Fruit fly (Drosophila melanogaster) Kc167 (cell line): Measurements from ENCODE around the gene wry.

Experiments
- Myc ChIP-seq: fragments of >200 bp; optimal IDR thresholded peaks from 2 replicates; lab custom pipeline; 2017; ENCODE audit warnings: missing external identifiers
- Sin3A ChIP-seq: fragments of >200 bp; optimal IDR thresholded peaks from 2 replicates; lab custom pipeline; 2018; ENCODE audit warnings: missing external identifiers
- h ChIP-seq: fragments of >200 bp; optimal IDR thresholded peaks from 3 replicates; lab custom pipeline; 2018; ENCODE audit warnings: missing external identifiers
- insv ChIP-seq: fragments of >200 bp; optimal IDR thresholded peaks from 3 replicates; lab custom pipeline; 2018; ENCODE audit warnings: missing external identifiers
- psq ChIP-seq: fragments of >200 bp; optimal IDR thresholded peaks from 2 replicates; lab custom pipeline; 2017; ENCODE audit warnings: missing external identifiers
- ttk ChIP-seq: sonication (Bioruptor generic); optimal IDR thresholded peaks from 2 replicates; lab custom pipeline; 2017; ENCODE audit warnings: missing external identifiers

Gene wry

DNA sequence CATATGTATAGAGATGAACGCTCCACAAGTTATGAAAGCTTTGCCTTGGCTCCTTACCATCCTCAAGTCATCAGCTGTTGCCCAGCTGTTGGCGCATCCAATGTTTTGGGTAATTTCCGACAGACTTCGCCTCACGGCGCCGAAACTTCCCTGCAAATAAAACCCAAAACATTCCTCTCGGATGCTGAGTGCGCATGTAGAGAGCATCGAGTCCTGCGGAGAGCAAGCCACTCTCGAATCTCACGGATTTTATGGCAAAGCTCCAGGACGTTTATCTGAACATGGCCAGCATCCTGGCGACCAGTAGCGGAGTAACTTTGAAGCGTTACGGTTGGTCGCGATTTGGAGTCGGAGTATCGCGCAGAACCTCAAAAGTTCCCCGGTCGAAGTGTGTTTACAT, at the start of gene wry:
wry (plus strand) TSS at position 301 of the 400 bp plus-strand sequence.
- TF ChIP-seq Myc (lab: Kevin White, UChicago): no peak
- no peak for TF ChIP-seq insv
- no peak for TF ChIP-seq psq (lab: Kevin White, UChicago)
- no peak for TF ChIP-seq ttk (lab: Kevin White, UChicago)

DNA sequence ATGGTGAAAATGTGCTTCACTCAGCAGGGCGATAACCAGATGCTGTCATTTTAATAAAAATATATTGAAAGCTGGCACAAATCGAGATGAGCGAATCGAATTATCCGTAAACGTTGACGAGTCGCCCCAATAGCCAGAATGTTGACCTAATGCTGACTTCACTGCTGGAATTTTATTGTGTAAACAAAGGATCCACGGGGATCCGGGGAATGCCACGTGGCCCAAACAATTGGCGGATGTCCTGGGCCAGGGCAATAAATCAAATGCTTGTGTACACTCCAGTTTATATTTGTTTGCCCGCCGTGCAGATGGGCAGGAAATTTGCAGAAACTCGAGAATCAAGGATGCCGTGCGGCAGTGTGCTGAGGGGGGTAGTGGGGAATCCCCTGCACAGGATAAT, 48.4 kb upstream of the wry start:
- TF ChIP-seq ttk (lab: Kevin White, UChicago) (no peak), Myc (lab: Kevin White, UChicago) (no peak)

DNA sequence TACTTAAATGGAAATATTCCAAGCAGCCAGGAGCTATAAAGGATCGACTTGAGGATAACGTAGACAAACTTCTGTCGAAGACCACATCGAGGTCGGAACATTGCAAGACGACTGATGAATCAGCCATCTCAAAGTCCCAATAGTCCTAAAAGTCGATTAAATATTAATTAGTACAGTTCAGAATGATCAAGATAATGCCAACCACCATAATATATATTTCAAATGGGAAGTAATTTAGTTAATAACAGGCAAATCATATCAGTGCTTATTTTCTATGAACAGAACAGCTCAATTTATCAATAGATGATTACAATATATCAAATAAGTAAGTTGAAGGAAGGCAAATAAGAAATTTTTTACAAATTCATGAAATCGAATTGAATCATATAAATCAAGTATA, 46.1 kb upstream of the wry start, which contains the start of gene Gr22d:
Gr22d (minus strand) TSS at position 101 of the 400 bp plus-strand sequence.
- TF ChIP-seq Myc (lab: Kevin White, UChicago) (no peak), insv (no peak), Sin3A (lab: Kevin White, UChicago) (no peak), ttk (lab: Kevin White, UChicago) (no peak), psq (lab: Kevin White, UChicago) (no peak), h (lab: Kevin White, UChicago) (no peak)

DNA sequence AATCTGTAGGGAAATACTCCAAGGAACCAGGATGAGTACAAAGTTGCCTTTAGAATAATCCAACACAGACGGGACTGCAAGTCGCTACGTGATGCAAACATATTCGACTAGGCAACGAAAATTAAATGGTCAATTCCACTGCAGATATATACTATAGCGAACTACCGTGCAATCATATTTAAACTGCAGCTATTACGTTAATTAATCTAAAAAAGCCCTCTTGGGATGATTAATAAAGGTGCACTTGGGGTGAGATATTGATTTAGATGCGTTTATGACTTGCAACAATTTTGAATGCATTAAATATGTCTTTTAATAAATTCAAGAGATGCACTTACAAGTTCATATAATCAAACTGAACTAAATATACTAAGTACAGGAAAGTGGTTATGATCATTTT, 44.6 kb upstream of the wry start, which contains the start of gene Gr22c:
Gr22c (minus strand) TSS at position 101 of the 400 bp plus-strand sequence.
- no peak for TF ChIP-seq psq (lab: Kevin White, UChicago)
- no peak for TF ChIP-seq Myc (lab: Kevin White, UChicago)
- no peak for TF ChIP-seq ttk (lab: Kevin White, UChicago)
- no peak for TF ChIP-seq Sin3A (lab: Kevin White, UChicago)
- TF ChIP-seq insv: no peak
- no peak for TF ChIP-seq h (lab: Kevin White, UChicago)

DNA sequence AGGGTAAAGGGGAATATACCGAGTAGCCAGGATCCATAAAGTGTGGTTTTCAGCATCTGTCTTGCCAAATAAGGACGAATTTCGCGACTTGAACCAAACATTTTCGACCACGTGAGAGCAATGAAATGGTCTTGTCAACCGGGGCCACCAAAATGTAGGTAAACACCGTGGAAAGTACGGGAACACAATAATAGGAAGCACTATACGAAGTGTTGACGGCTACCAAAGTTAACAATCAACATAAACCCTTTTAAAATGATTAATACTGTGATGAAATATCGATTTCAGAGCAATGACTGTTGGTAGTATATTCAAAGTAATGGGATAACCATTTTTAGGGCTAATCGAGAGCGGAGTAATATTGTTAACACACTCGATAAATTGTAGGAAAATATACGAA, 43.2 kb upstream of the wry start, which contains the start of gene Gr22b:
Gr22b (minus strand) TSS at position 101 of the 400 bp plus-strand sequence.
- TF ChIP-seq Myc (lab: Kevin White, UChicago) (no peak), insv (no peak), ttk (lab: Kevin White, UChicago) (no peak), psq (lab: Kevin White, UChicago) (no peak), Sin3A (lab: Kevin White, UChicago) (no peak), h (lab: Kevin White, UChicago) (no peak)

DNA sequence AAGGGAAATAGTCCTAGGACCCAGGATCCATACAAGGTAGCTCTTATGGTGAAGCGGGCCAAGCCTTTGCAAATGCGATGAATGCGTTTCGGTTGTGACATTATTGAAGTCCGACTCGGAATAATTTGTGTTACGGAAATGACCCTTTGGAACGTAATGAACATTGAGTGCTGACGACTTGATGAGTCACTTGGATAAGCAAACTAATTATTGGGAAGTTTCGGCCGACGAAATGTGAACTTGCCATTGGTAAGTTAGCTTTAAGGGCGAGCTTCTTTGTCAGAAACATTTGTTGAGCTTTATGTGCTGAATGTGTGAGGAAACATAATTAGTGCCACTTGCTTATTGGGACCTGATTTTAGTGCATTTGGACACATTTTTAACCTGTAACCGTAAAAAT, 41.5 kb upstream of the wry start, which contains the start of gene Gr22a:
Gr22a (minus strand) TSS at position 101 of the 400 bp plus-strand sequence.
- TF ChIP-seq h (lab: Kevin White, UChicago) (no peak), psq (lab: Kevin White, UChicago) (no peak), Myc (lab: Kevin White, UChicago) (no peak), ttk (lab: Kevin White, UChicago) (no peak), Sin3A (lab: Kevin White, UChicago) (no peak), insv (no peak)

DNA sequence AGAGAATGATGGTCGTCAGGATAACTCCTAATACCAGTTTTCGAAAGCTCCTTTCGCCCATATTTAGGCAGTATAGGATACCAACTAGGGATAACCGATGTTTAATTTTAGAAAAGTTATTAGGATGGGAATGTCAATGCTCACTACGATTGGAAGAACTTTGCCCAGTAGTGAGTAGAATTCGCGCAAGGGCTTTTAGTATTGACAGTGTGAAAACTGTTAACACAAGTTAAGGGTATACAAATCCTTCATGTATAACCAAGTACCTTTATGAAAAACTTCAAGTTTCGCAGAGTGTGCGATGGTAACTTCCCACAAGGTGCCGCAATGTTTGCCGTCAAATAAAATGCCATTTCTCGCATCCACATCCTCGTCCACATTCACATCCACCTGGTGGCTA, 13.1 kb upstream of the wry start, which contains the start of gene CG31933:
CG31933 (minus strand) TSS at position 101 of the 400 bp plus-strand sequence.
- TF ChIP-seq Myc (lab: Kevin White, UChicago) (no peak), insv (no peak), ttk (lab: Kevin White, UChicago) (no peak), Sin3A (lab: Kevin White, UChicago) (no peak), psq (lab: Kevin White, UChicago) (no peak), h (lab: Kevin White, UChicago) (no peak)

DNA sequence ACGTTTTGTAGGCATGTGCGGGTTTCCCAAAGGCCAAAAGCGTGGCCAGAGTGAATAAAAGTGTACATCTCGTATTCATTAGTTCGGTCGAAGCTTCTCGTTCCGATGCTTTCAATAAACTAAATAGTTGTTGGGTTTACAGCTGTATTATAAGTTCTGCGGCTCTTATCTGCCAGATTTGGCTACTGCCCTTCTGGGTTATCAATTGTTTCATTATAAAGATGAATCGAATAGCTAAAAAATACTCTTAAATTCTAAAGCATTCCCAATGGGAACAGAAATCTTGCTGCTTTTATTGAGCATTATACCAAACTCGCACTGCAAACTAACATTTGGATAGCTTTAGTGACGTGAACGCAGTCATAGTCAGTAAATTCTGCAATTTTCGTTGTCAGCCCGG, 9.9 kb upstream of the wry start, which contains the start of gene CG31664:
CG31664 (minus strand) TSS at position 101 of the 400 bp plus-strand sequence.
- TF ChIP-seq ttk (lab: Kevin White, UChicago) (no peak), Sin3A (lab: Kevin White, UChicago) (no peak), h (lab: Kevin White, UChicago) (no peak), psq (lab: Kevin White, UChicago) (no peak), Myc (lab: Kevin White, UChicago) (no peak), insv (no peak)

DNA sequence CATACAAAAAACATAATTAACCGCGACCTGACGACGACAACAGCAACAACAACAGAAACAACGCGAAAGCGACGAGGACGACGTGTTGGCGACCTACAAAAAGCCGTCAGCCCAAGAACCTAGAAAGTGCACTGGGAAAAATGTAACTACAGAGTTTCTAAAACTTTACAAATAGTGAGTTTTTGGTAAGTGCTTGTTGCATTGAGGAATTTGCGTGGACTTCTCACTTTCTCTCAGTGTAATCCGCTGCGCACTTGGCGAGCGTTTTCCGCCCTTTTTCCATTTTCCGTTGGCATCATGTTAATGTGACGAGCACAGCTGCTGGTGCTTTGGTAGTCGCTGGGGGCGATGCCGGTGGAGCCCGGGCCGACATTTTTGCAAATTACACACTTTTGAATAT, 8.1 kb upstream of the wry start:
- no peak for TF ChIP-seq Sin3A (lab: Kevin White, UChicago)
- no peak for TF ChIP-seq ttk (lab: Kevin White, UChicago)
- TF ChIP-seq insv: no peak
- TF ChIP-seq psq (lab: Kevin White, UChicago): no peak
- TF ChIP-seq h (lab: Kevin White, UChicago): no peak
- TF ChIP-seq Myc (lab: Kevin White, UChicago): no peak

DNA sequence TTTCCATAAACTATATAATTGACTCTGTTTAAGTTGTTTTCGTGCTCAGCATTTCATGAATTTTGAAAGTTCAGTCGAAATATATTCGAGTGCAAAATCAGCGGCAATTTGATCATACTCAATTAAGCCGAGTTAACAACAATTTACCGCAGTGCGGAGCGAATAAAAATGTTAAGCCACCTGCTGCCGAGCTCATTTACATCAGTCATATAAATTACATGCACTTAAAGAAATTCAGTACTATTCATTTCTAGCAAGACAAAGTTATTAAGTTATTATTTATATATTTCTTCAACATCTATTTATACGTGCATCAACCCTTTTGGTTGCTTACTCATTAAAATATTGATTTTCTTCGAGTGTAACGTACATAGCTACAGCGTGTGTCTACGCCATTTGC, 3.9 kb upstream of the wry start, which contains the start of gene c-cup:
c-cup (minus strand) TSS at position 101 of the 400 bp plus-strand sequence.
- TF ChIP-seq Myc (lab: Kevin White, UChicago) (no peak), insv (no peak), psq (lab: Kevin White, UChicago) (no peak), h (lab: Kevin White, UChicago) (no peak), Sin3A (lab: Kevin White, UChicago) (no peak), ttk (lab: Kevin White, UChicago) (no peak)

DNA sequence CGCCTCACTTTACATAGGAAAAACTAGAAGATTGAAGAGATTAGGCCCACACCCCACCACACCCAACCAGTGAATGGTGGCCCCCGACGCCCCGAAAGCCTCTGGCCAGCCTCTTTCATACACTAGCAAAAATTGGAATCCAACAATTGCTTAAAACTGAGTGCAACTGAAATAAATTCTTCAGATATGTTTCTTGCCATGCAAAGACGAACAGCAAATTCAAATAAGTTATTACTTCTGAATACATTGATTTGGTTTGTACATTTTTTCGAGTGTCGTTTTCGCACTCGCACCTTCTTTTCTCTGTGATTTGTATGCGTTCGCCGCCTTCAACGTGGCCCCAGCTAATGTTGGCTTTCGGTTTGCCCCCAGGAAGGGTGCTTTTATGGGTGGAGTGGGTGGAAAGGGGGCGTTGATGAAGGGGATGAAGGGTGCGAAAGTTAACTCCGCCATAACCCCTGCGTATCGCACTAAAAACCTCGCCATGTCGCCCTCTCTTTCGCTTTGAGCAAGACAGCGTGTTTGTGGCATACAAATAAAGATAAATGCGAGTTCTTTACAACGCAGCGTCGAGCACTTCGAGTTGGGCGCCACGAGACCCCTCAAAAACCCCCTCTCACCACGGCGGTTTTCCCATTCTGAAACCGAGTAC, 1.5 kb downstream of the wry start:
- no peak for TF ChIP-seq insv
- TF ChIP-seq Sin3A (lab: Kevin White, UChicago): no peak
- no peak for TF ChIP-seq Myc (lab: Kevin White, UChicago)
- TF ChIP-seq h (lab: Kevin White, UChicago): no peak
- TF ChIP-seq psq (lab: Kevin White, UChicago): no peak
- TF ChIP-seq ttk (lab: Kevin White, UChicago): no peak

DNA sequence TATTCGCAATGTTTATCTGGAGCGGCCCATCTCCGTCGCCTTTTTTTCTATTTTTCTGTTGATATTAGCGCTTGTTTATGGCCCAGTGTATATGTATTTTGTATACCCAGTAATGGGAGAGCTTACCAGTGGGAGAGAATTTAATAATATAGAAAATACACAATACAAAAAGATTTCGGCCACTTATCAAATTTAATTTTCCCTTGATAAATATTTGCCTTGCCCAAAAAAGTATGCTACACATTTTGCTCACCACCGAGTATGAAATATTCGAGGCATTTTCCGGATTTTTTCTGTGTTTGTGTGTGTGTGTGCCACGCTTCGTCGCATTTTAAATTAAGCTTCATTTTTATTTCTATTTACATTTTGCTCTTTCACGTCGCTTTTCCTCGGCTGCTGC, 2.7 kb downstream of the wry start:
- TF ChIP-seq h (lab: Kevin White, UChicago) (no peak), insv (no peak), Sin3A (lab: Kevin White, UChicago) (no peak), psq (lab: Kevin White, UChicago) (no peak), Myc (lab: Kevin White, UChicago) (no peak), ttk (lab: Kevin White, UChicago) (no peak)
